Worm (Caenorhabditis elegans) whole organism, L2 larva: ENCODE data around the gene ipp-5.

Experiments
- C34F6.9 ChIP-seq: fragments of 150-350 bp; optimal IDR thresholded peaks from 2 replicates; lab custom pipeline; 2014; ENCODE audit warnings: missing biosample characterization, missing genetic modification characterization
- F13H6.1 ChIP-seq: sonication (generic microtip); optimal IDR thresholded peaks from 2 replicates; lab custom pipeline; 2016; ENCODE audit warnings: missing genetic modification characterization, missing compliant biosample characterization
- R02D3.7 ChIP-seq: fragments of 150-350 bp; optimal IDR thresholded peaks from 2 replicates; lab custom pipeline; 2014; ENCODE audit warnings: missing biosample characterization, missing genetic modification characterization
- Y55F3AM.14 ChIP-seq: fragments of 200-800 bp; sonication (Bioruptor generic); optimal IDR thresholded peaks from 2 replicates; lab custom pipeline; 2018; ENCODE audit warnings: mild to moderate bottlenecking, missing genetic modification characterization, missing compliant biosample characterization
- ZK546.5 ChIP-seq: sonication (generic microtip); optimal IDR thresholded peaks from 2 replicates; lab custom pipeline; 2017; ENCODE audit warnings: missing biosample characterization, missing genetic modification characterization
- alr-1 ChIP-seq: fragments of 150-350 bp; optimal IDR thresholded peaks from 2 replicates; lab custom pipeline; 2014; ENCODE audit warnings: missing biosample characterization, missing genetic modification characterization
- aly-2 ChIP-seq: fragments of 150-350 bp; optimal IDR thresholded peaks from 2 replicates; lab custom pipeline; 2014; ENCODE audit warnings: missing biosample characterization, missing genetic modification characterization
- ama-1 ChIP-seq: fragments of 150-350 bp; optimal IDR thresholded peaks from 2 replicates; lab custom pipeline; 2018; ENCODE audit warnings: inconsistent platforms
- blmp-1 ChIP-seq: sonication (generic microtip); optimal IDR thresholded peaks from 2 replicates; lab custom pipeline; 2017; ENCODE audit warnings: missing genetic modification characterization, mild to moderate bottlenecking, missing compliant biosample characterization, antibody characterized with exemption, moderate library complexity; ENCODE audit not compliant: insufficient read depth
- ceh-16 ChIP-seq: fragments of 150-350 bp; optimal IDR thresholded peaks from 2 replicates; lab custom pipeline; 2014; ENCODE audit warnings: missing biosample characterization, missing genetic modification characterization
- ceh-82 ChIP-seq: fragments of 150-350 bp; optimal IDR thresholded peaks from 2 replicates; lab custom pipeline; 2014; ENCODE audit warnings: missing biosample characterization, missing genetic modification characterization
- crh-2 ChIP-seq: sonication (generic microtip); optimal IDR thresholded peaks from 2 replicates; lab custom pipeline; 2017; ENCODE audit warnings: missing biosample characterization, missing genetic modification characterization
- dmd-4 ChIP-seq: sonication (generic microtip); optimal IDR thresholded peaks from 2 replicates; lab custom pipeline; 2017; ENCODE audit warnings: missing biosample characterization, missing genetic modification characterization
- egl-27 ChIP-seq: sonication (generic microtip); optimal IDR thresholded peaks from 3 replicates; lab custom pipeline; 2017; ENCODE audit warnings: missing biosample characterization, missing genetic modification reagents, missing genetic modification characterization
- elt-1 ChIP-seq: fragments of 150-350 bp; optimal IDR thresholded peaks from 2 replicates; lab custom pipeline; 2014; ENCODE audit warnings: missing biosample characterization, missing genetic modification characterization
- elt-3 ChIP-seq: sonication (generic microtip); optimal IDR thresholded peaks from 2 replicates; lab custom pipeline; 2017; ENCODE audit warnings: missing biosample characterization, missing genetic modification characterization
- fos-1 ChIP-seq: fragments of 150-350 bp; optimal IDR thresholded peaks from 2 replicates; lab custom pipeline; 2014; ENCODE audit warnings: missing biosample characterization, missing genetic modification characterization
- gmeb-1 ChIP-seq: fragments of 150-350 bp; optimal IDR thresholded peaks from 2 replicates; lab custom pipeline; 2014; ENCODE audit warnings: missing biosample characterization, missing genetic modification characterization
- lin-11 ChIP-seq: fragments of 150-350 bp; sonication (generic microtip); optimal IDR thresholded peaks from 2 replicates; lab custom pipeline; 2014; ENCODE audit warnings: missing biosample characterization, missing genetic modification characterization, inconsistent platforms, mixed read lengths
- lin-13 ChIP-seq: fragments of 150-350 bp; optimal IDR thresholded peaks from 2 replicates; lab custom pipeline; 2014; ENCODE audit warnings: missing biosample characterization, missing genetic modification reagents, missing genetic modification characterization
- lin-39 ChIP-seq: fragments of 150-350 bp; optimal IDR thresholded peaks from 2 replicates; lab custom pipeline; 2014; ENCODE audit warnings: missing biosample characterization, missing genetic modification reagents, missing genetic modification characterization
- lsy-2 ChIP-seq, 2 experiments: fragments of 150-350 bp in 1 of 2; sonication (generic microtip) in 1 of 2; optimal IDR thresholded peaks; 2 replicates each; lab custom pipeline; 2014 to 2017; ENCODE audit warnings: missing biosample characterization in 2 of 2, missing genetic modification characterization in 2 of 2
- mab-5 ChIP-seq: fragments of 150-350 bp; optimal IDR thresholded peaks from 2 replicates; lab custom pipeline; 2014; ENCODE audit warnings: missing biosample characterization, missing genetic modification characterization
- mbf-1 ChIP-seq: sonication (generic microtip); optimal IDR thresholded peaks from 2 replicates; lab custom pipeline; 2017; ENCODE audit warnings: missing biosample characterization, missing genetic modification characterization
- mdl-1 ChIP-seq, 2 experiments: fragments of 150-350 bp in 1 of 2; sonication (generic microtip) in 1 of 2; optimal IDR thresholded peaks; 2 replicates each; lab custom pipeline; 2017; ENCODE audit warnings: missing biosample characterization in 2 of 2, missing genetic modification characterization in 2 of 2
- nhr-10 ChIP-seq: sonication (generic microtip); optimal IDR thresholded peaks from 2 replicates; lab custom pipeline; 2017; ENCODE audit warnings: missing biosample characterization, missing genetic modification characterization
- nhr-11 ChIP-seq: fragments of 150-350 bp; optimal IDR thresholded peaks from 2 replicates; lab custom pipeline; 2014; ENCODE audit warnings: missing biosample characterization, missing genetic modification characterization
- nhr-12 ChIP-seq: fragments of 150-350 bp; optimal IDR thresholded peaks from 2 replicates; lab custom pipeline; 2014; ENCODE audit warnings: missing biosample characterization, missing genetic modification characterization
- nhr-129 ChIP-seq: fragments of 150-350 bp; optimal IDR thresholded peaks from 2 replicates; lab custom pipeline; 2014; ENCODE audit warnings: missing biosample characterization, missing genetic modification characterization
- nhr-21 ChIP-seq: fragments of 150-350 bp; optimal IDR thresholded peaks from 2 replicates; lab custom pipeline; 2014; ENCODE audit warnings: missing biosample characterization, missing genetic modification characterization
- nhr-23 ChIP-seq: fragments of 150-350 bp; optimal IDR thresholded peaks from 2 replicates; lab custom pipeline; 2014; ENCODE audit warnings: missing biosample characterization, missing genetic modification reagents, missing genetic modification characterization
- nhr-237 ChIP-seq: fragments of 150-350 bp; optimal IDR thresholded peaks from 2 replicates; lab custom pipeline; 2014; ENCODE audit warnings: missing biosample characterization, missing genetic modification characterization
- nhr-25 ChIP-seq: fragments of 150-350 bp; sonication (generic microtip); optimal IDR thresholded peaks from 3 replicates; lab custom pipeline; 2014; ENCODE audit warnings: missing biosample characterization, missing genetic modification characterization
- nhr-6 ChIP-seq: fragments of 150-350 bp; optimal IDR thresholded peaks from 2 replicates; lab custom pipeline; 2014; ENCODE audit warnings: missing biosample characterization, missing genetic modification characterization
- nhr-77 ChIP-seq: fragments of 150-350 bp; optimal IDR thresholded peaks from 2 replicates; lab custom pipeline; 2014; ENCODE audit warnings: missing biosample characterization, missing genetic modification characterization
- peb-1 ChIP-seq: fragments of 150-350 bp; optimal IDR thresholded peaks from 2 replicates; lab custom pipeline; 2014; ENCODE audit warnings: missing biosample characterization, missing genetic modification characterization
- sem-4 ChIP-seq: fragments of 150-350 bp; optimal IDR thresholded peaks from 2 replicates; lab custom pipeline; 2014; ENCODE audit warnings: missing biosample characterization, missing genetic modification reagents, missing genetic modification characterization
- skn-1 ChIP-seq: sonication (generic microtip); optimal IDR thresholded peaks from 2 replicates; lab custom pipeline; 2017; ENCODE audit warnings: missing biosample characterization, missing genetic modification characterization
- sma-3 ChIP-seq: sonication (generic microtip); optimal IDR thresholded peaks from 2 replicates; lab custom pipeline; 2016; ENCODE audit warnings: missing genetic modification reagents, missing genetic modification characterization, missing compliant biosample characterization
- sma-9 ChIP-seq, 2 experiments: fragments of 150-350 bp in 1 of 2; sonication (generic microtip) in 1 of 2; optimal IDR thresholded peaks; 2 replicates each; lab custom pipeline; 2014 to 2016; ENCODE audit warnings: missing genetic modification characterization in 2 of 2, mild to moderate bottlenecking in 1 of 2, missing biosample characterization in 1 of 2, missing compliant biosample characterization in 1 of 2, missing genetic modification reagents in 1 of 2, moderate library complexity in 1 of 2
- snpc-4 ChIP-seq: fragments of 150-350 bp; optimal IDR thresholded peaks from 2 replicates; lab custom pipeline; 2014; ENCODE audit warnings: missing biosample characterization, missing genetic modification characterization
- unc-39 ChIP-seq: fragments of 150-350 bp; optimal IDR thresholded peaks from 2 replicates; lab custom pipeline; 2014; ENCODE audit warnings: missing biosample characterization, missing genetic modification characterization
- unc-55 ChIP-seq: fragments of 150-350 bp; sonication (generic microtip); optimal IDR thresholded peaks from 3 replicates; lab custom pipeline; 2014; ENCODE audit warnings: missing biosample characterization, missing genetic modification reagents, missing genetic modification characterization
- unc-62 ChIP-seq: fragments of 150-350 bp; optimal IDR thresholded peaks from 2 replicates; lab custom pipeline; 2014; ENCODE audit warnings: missing biosample characterization, missing genetic modification reagents, missing genetic modification characterization
- zag-1 ChIP-seq: fragments of 150-350 bp; optimal IDR thresholded peaks from 2 replicates; lab custom pipeline; 2014; ENCODE audit warnings: missing biosample characterization, missing genetic modification characterization
- ztf-1 ChIP-seq: fragments of 200-800 bp; sonication (Bioruptor generic); conservative IDR thresholded peaks from 2 replicates; pipeline ENCODE4 v1.3.6; 2022; ENCODE audit warnings: missing genetic modification characterization, missing compliant biosample characterization
- ztf-11 ChIP-seq: sonication (generic microtip); optimal IDR thresholded peaks from 2 replicates; lab custom pipeline; 2017; ENCODE audit warnings: missing biosample characterization, missing genetic modification characterization
- ztf-4 ChIP-seq: fragments of 150-350 bp; optimal IDR thresholded peaks from 2 replicates; lab custom pipeline; 2014; ENCODE audit warnings: missing biosample characterization, missing genetic modification characterization

The ipp-5 gene

DNA sequence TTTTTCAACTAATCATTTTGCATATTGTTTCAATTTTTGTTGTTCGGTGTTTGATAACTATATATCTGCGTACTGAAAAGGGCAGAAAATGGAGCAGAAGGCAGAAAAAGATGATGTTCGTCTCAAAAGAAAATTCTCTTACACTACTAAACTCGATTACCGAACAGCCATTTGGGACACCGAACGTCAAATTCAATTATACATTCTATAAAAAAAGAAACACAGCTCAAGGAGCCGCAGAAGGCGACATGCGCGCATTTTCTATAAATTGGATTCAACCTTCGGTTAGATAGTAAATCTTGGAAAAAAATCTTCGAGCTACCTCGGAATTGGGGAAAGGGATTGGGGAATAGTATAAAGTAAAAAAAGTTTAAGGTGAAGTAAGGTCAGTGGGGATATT, 48.0 kb upstream of the ipp-5 start:
- TF ChIP-seq aly-2 (tag; lab: Kevin White, UChicago) (no peak), ceh-82 (tag; lab: Kevin White, UChicago) (no peak), sma-9 (GFP tag; optimal IDR thresholded peaks at IDR 0.05; lab: Kevin White, UChicago) (peak; percentile 38), sma-9 (tag; optimal IDR thresholded peaks at IDR 0.05; lab: Kevin White, UChicago) (no peak)

DNA sequence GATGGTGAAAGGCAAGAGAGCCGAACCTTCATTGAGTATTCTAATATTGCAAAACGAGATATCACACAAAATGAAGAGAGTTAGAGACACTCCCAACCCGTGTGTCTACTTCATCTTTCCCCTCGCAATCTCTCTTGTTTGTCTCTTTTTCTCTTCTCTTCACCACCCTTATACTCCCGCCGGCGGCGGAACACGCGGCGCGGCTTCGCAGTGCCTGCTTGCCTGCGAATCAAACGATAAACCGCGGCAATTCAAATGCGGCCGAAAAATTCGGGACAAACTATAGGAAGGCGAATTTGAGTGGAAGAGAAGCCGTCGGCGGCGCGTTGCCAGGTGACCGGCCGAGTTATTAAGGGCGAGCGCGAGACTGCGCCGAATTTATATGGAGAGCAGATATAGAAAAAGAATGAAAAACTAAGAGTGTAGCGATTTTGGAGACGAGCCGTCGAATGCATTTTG, 46.7 kb upstream of the ipp-5 start, which contains the start of gene klp-13:
TSS of gene klp-13 (plus strand) at position 409 of the 459 bp plus-strand sequence.
- TF ChIP-seq egl-27 (tag; lab: Kevin White, UChicago) (peak; percentile 76), ama-1 (lab: Kevin White, UChicago) (no peak), lsy-2 (tag; optimal IDR thresholded peaks at IDR 0.05; lab: Kevin White, UChicago) (peak; percentile 45 to 89), zag-1 (tag; lab: Kevin White, UChicago) (peak; percentile 75), elt-1 (tag; lab: Kevin White, UChicago) (no peak), nhr-77 (no peak), nhr-129 (tag; lab: Kevin White, UChicago) (peak; percentile 92), nhr-10 (no peak), lin-11 (tag; lab: Kevin White, UChicago) (peak; percentile 89), fos-1 (tag; lab: Kevin White, UChicago) (peak; percentile 80), sma-3 (GFP tag; lab: Kevin White, UChicago) (peak; percentile 64), ceh-82 (tag; lab: Kevin White, UChicago) (no peak), R02D3.7 (tag; lab: Kevin White, UChicago) (no peak), ztf-1 (GFP tag; lab: Robert Waterston, UW) (no peak), snpc-4 (tag; lab: Kevin White, UChicago) (peak; percentile 49), unc-39 (tag; lab: Kevin White, UChicago) (no peak), nhr-25 (tag; lab: Kevin White, UChicago) (no peak), Y55F3AM.14 (GFP tag; lab: Kevin White, UChicago) (peak; percentile 66), unc-62 (GFP tag; lab: Kevin White, UChicago) (no peak), mbf-1 (tag; lab: Kevin White, UChicago) (no peak), gmeb-1 (tag; lab: Kevin White, UChicago) (peak; percentile 88), C34F6.9 (tag; lab: Kevin White, UChicago) (peak; percentile 91), ztf-11 (tag; lab: Kevin White, UChicago) (no peak), nhr-237 (no peak), crh-2 (peak; percentile 91), elt-3 (no peak), mab-5 (tag; lab: Kevin White, UChicago) (peak; percentile 38), ztf-4 (tag; lab: Kevin White, UChicago) (peak; percentile 76), sem-4 (peak; percentile 77), ZK546.5 (peak; percentile 89), nhr-21 (tag; lab: Kevin White, UChicago) (peak; percentile 74), nhr-12 (tag; lab: Kevin White, UChicago) (no peak), nhr-23 (no peak), mdl-1 (tag; optimal IDR thresholded peaks at IDR 0.05; lab: Kevin White, UChicago) (peak; percentile 55 to 84), F13H6.1 (peak; percentile 89), dmd-4 (tag; lab: Kevin White, UChicago) (no peak), nhr-11 (no peak), lin-39 (tag; lab: Kevin White, UChicago) (no peak), lin-13 (peak; percentile 95), blmp-1 (tag; lab: Kevin White, UChicago) (peak; percentile 30), alr-1 (no peak), skn-1 (tag; lab: Kevin White, UChicago) (no peak), peb-1 (tag; lab: Kevin White, UChicago) (no peak), sma-9 (GFP tag; optimal IDR thresholded peaks at IDR 0.05; lab: Kevin White, UChicago) (peak; percentile 90), sma-9 (tag; optimal IDR thresholded peaks at IDR 0.05; lab: Kevin White, UChicago) (no peak), unc-55 (peak; percentile 96), ceh-16 (tag; lab: Kevin White, UChicago) (no peak), nhr-6 (tag; lab: Kevin White, UChicago) (peak; percentile 54), aly-2 (tag; lab: Kevin White, UChicago) (no peak)
- TF ChIP-seq, all 48 proteins: peak for 24
